Worm (Caenorhabditis elegans) whole organism, young adult: ENCODE data around the gene tkr-3.
"Not testable (repeated sequence)": the region's sequence is repeated elsewhere in the genome, so short reads cannot be mapped to it uniquely, and the experiment has no call there.

Source experiments
- B0336.3 ChIP-seq: fragments of 200-800 bp; sonication (Bioruptor generic); IDR thresholded peaks from 2 replicates; pipeline ENCODE4 v1.3.6; 2022; ENCODE audit warnings: missing genetic modification characterization, missing compliant biosample characterization
- F49E8.2 ChIP-seq: sonication (generic microtip); optimal IDR thresholded peaks from 3 replicates; lab custom pipeline; 2017; ENCODE audit warnings: missing genetic modification characterization, mild to moderate bottlenecking, missing compliant biosample characterization, antibody characterized with exemption, moderate library complexity; ENCODE audit not compliant: insufficient read depth
- ama-1 ChIP-seq, 3 experiments: fragments of 150-350 bp in 1 of 3; sonication (generic microtip) in 2 of 3; optimal IDR thresholded peaks; 2 replicates each; lab custom pipeline; 2014 to 2018; ENCODE audit warnings: missing biosample characterization in 2 of 3, missing genetic modification characterization in 2 of 3, missing genetic modification reagents in 2 of 3
- ccch-3 ChIP-seq: fragments of 200-800 bp; sonication (Bioruptor generic); optimal IDR thresholded peaks from 2 replicates; lab custom pipeline; 2018; ENCODE audit warnings: mild to moderate bottlenecking, missing genetic modification characterization, missing compliant biosample characterization
- ceh-40 ChIP-seq: fragments of 200-800 bp; sonication (Bioruptor generic); IDR thresholded peaks from 2 replicates; pipeline ENCODE4 v1.3.6; 2022; ENCODE audit warnings: missing genetic modification characterization, missing compliant biosample characterization
- ets-4 ChIP-seq: fragments of 200-800 bp; sonication (Bioruptor generic); optimal IDR thresholded peaks from 2 replicates; lab custom pipeline; 2018; ENCODE audit warnings: mild to moderate bottlenecking, missing genetic modification characterization, missing compliant biosample characterization
- hmg-20 ChIP-seq: fragments of 200-800 bp; sonication (Bioruptor generic); IDR thresholded peaks from 2 replicates; pipeline ENCODE4 v1.3.6; 2022; ENCODE audit warnings: missing genetic modification reagents, missing genetic modification characterization, missing compliant biosample characterization
- nhr-120 ChIP-seq: fragments of 200-800 bp; sonication (Bioruptor generic); IDR thresholded peaks from 2 replicates; pipeline ENCODE4 v1.3.6; 2022; ENCODE audit warnings: missing genetic modification characterization, missing compliant biosample characterization
- pha-4 ChIP-seq: fragments of 150-350 bp; sonication (generic microtip); optimal IDR thresholded peaks from 2 replicates; lab custom pipeline; 2014; ENCODE audit warnings: missing biosample characterization, missing genetic modification reagents, missing genetic modification characterization
- sdz-38 ChIP-seq: sonication (generic microtip); optimal IDR thresholded peaks from 2 replicates; lab custom pipeline; 2016; ENCODE audit warnings: missing genotype, missing genetic modification characterization, missing compliant biosample characterization
- unc-62 ChIP-seq: fragments of 150-350 bp; optimal IDR thresholded peaks from 2 replicates; lab custom pipeline; 2014; ENCODE audit warnings: missing biosample characterization, missing genetic modification reagents, missing genetic modification characterization
- zim-3 ChIP-seq: sonication (generic microtip); optimal IDR thresholded peaks from 2 replicates; lab custom pipeline; 2017; ENCODE audit warnings: mild to moderate bottlenecking, missing genetic modification characterization, moderate library complexity, missing compliant biosample characterization
- ztf-6 ChIP-seq: fragments of 200-800 bp; sonication (Bioruptor generic); IDR thresholded peaks from 2 replicates; pipeline ENCODE4 v1.3.6; 2022; ENCODE audit warnings: missing genetic modification reagents, missing genetic modification characterization, missing compliant biosample characterization

- not testable (repeated sequence) for TF ChIP-seq F49E8.2 (tag; lab: Kevin White, UChicago); zim-3 (tag; lab: Kevin White, UChicago); unc-62 (GFP tag; lab: Kevin White, UChicago); B0336.3 (GFP tag; lab: Robert Waterston, UW); ama-1 (optimal IDR thresholded peaks at IDR 0.05; lab: Kevin White, UChicago); ama-1 (GFP tag; optimal IDR thresholded peaks at IDR 0.05; lab: Kevin White, UChicago); hmg-20 (GFP tag; lab: Robert Waterston, UW); ccch-3 (GFP tag; lab: Kevin White, UChicago); ets-4 (GFP tag; lab: Kevin White, UChicago); sdz-38 (tag; lab: Kevin White, UChicago); pha-4 (tag; lab: Kevin White, UChicago); ceh-40; ztf-6 (GFP tag; lab: Robert Waterston, UW); nhr-120 (GFP tag; lab: Robert Waterston, UW)
Observed at ce11 chrIV:5064961-5065360, 56.9 kb downstream of the tkr-3 start, which contains the start of gene msp-53.
